Worm (Caenorhabditis elegans) whole organism, L1 larva: Measurements from ENCODE around the gene R08E3.1.

Experiments used
- C04F5.9 ChIP-seq: sonication (generic microtip); optimal IDR thresholded peaks from 2 replicates; lab custom pipeline; 2016; ENCODE audit warnings: missing genetic modification characterization, missing compliant biosample characterization
- Y116A8C.19 ChIP-seq: sonication (generic microtip); optimal IDR thresholded peaks from 2 replicates; lab custom pipeline; 2016; ENCODE audit warnings: missing compliant biosample characterization, missing genetic modification characterization, borderline replicate concordance
- ama-1 ChIP-seq: fragments of 150-350 bp; optimal IDR thresholded peaks from 2 replicates; lab custom pipeline; 2014
- blmp-1 ChIP-seq: fragments of 150-350 bp; optimal IDR thresholded peaks from 2 replicates; lab custom pipeline; 2014; ENCODE audit warnings: missing biosample characterization, missing genetic modification characterization
- ceh-63 ChIP-seq: fragments of 200-800 bp; sonication (Bioruptor generic); optimal IDR thresholded peaks from 2 replicates; lab custom pipeline; 2018; ENCODE audit warnings: mild to moderate bottlenecking, missing genetic modification characterization, missing compliant biosample characterization
- ceh-8 ChIP-seq: fragments of 200-800 bp; sonication (Bioruptor generic); optimal IDR thresholded peaks from 2 replicates; lab custom pipeline; 2018; ENCODE audit warnings: mild to moderate bottlenecking, missing genetic modification characterization, moderate library complexity, missing compliant biosample characterization
- ceh-82 ChIP-seq, 3 experiments: fragments of 150-350 bp in 1 of 3; sonication (generic microtip) in 2 of 3; optimal IDR thresholded peaks; 2 replicates each; lab custom pipeline; 2014 to 2017; ENCODE audit warnings: missing biosample characterization in 3 of 3, missing genetic modification characterization in 3 of 3
- ceh-88 ChIP-seq: fragments of 200-800 bp; sonication (Bioruptor generic); IDR thresholded peaks from 2 replicates; pipeline ENCODE4 v1.3.6; 2022; ENCODE audit warnings: missing genetic modification characterization, missing compliant biosample characterization
- ceh-90 ChIP-seq: sonication (generic microtip); optimal IDR thresholded peaks from 2 replicates; lab custom pipeline; 2016; ENCODE audit warnings: missing genetic modification characterization, missing compliant biosample characterization
- dpl-1 ChIP-seq, 3 experiments: fragments of 150-350 bp in 2 of 3; sonication (generic microtip) in 1 of 3; optimal IDR thresholded peaks; 2 replicates each; lab custom pipeline; 2014 to 2017; ENCODE audit warnings: missing biosample characterization in 3 of 3, missing genetic modification characterization in 3 of 3, missing genetic modification reagents in 3 of 3
- dsc-1 ChIP-seq: sonication (generic microtip); optimal IDR thresholded peaks from 2 replicates; lab custom pipeline; 2016; ENCODE audit warnings: mild to moderate bottlenecking, missing genetic modification characterization, missing compliant biosample characterization
- efl-1 ChIP-seq, 4 experiments: fragments of 150-350 bp; optimal IDR thresholded peaks in 3 of 4; peaks in 1 of 4; 1 replicate in 1 of 4; 2 replicates in 3 of 4; lab custom pipeline; 2014; ENCODE audit warnings: missing biosample characterization in 2 of 4, missing genetic modification characterization in 2 of 4, missing genetic modification reagents in 2 of 4
- elt-2 ChIP-seq: sonication (generic microtip); optimal IDR thresholded peaks from 2 replicates; lab custom pipeline; 2016; ENCODE audit warnings: missing genetic modification characterization, mild to moderate bottlenecking, inconsistent platforms, missing compliant biosample characterization, missing genetic modification reagents
- elt-3 ChIP-seq, 6 experiments: fragments of 150-350 bp in 1 of 6; sonication (generic microtip); optimal IDR thresholded peaks; 2 replicates each; lab custom pipeline; 2017 to 2018; ENCODE audit warnings: missing biosample characterization in 6 of 6, missing genetic modification characterization in 6 of 6, inconsistent platforms in 1 of 6
- fkh-4 ChIP-seq: sonication (generic microtip); optimal IDR thresholded peaks from 2 replicates; lab custom pipeline; 2016; ENCODE audit warnings: missing compliant biosample characterization, missing genetic modification characterization, borderline replicate concordance
- fkh-8 ChIP-seq: sonication (generic microtip); optimal IDR thresholded peaks from 2 replicates; lab custom pipeline; 2016; ENCODE audit warnings: mild to moderate bottlenecking, missing genetic modification characterization, missing compliant biosample characterization
- grh-1 ChIP-seq: fragments of 200-800 bp; sonication (Bioruptor generic); IDR thresholded peaks from 2 replicates; pipeline ENCODE4 v1.3.6; 2022; ENCODE audit warnings: missing genetic modification reagents, missing genetic modification characterization, missing compliant biosample characterization
- hlh-4 ChIP-seq: sonication (generic microtip); optimal IDR thresholded peaks from 2 replicates; lab custom pipeline; 2016; ENCODE audit warnings: mild to moderate bottlenecking, missing genetic modification characterization, missing compliant biosample characterization
- isw-1 ChIP-seq: fragments of 200-800 bp; sonication (Bioruptor generic); IDR thresholded peaks from 2 replicates; pipeline ENCODE4 v1.3.6; 2022; ENCODE audit warnings: missing genetic modification characterization, missing compliant biosample characterization
- jun-1 ChIP-seq: fragments of 150-350 bp; optimal IDR thresholded peaks from 2 replicates; lab custom pipeline; 2014; ENCODE audit warnings: missing biosample characterization, missing genetic modification reagents, missing genetic modification characterization
- lin-13 ChIP-seq: fragments of 150-350 bp; optimal IDR thresholded peaks from 2 replicates; lab custom pipeline; 2014; ENCODE audit warnings: missing biosample characterization, missing genetic modification reagents, missing genetic modification characterization
- lin-15B ChIP-seq: fragments of 150-350 bp; sonication (generic microtip); optimal IDR thresholded peaks from 3 replicates; lab custom pipeline; 2014; ENCODE audit warnings: missing biosample characterization, missing genetic modification characterization
- lin-35 ChIP-seq, 2 experiments: fragments of 150-350 bp; optimal IDR thresholded peaks; 2 replicates each; lab custom pipeline; 2014; ENCODE audit warnings: missing biosample characterization in 2 of 2, missing genetic modification characterization in 2 of 2, missing genetic modification reagents in 2 of 2
- lin-39 ChIP-seq: fragments of 150-350 bp; optimal IDR thresholded peaks from 2 replicates; lab custom pipeline; 2014; ENCODE audit warnings: missing biosample characterization, missing genetic modification reagents, missing genetic modification characterization
- lsy-2 ChIP-seq, 2 experiments: fragments of 150-350 bp; optimal IDR thresholded peaks; 2 replicates each; lab custom pipeline; 2014; ENCODE audit warnings: missing biosample characterization in 2 of 2, missing genetic modification characterization in 2 of 2
- mab-9 ChIP-seq: fragments of 200-800 bp; sonication (Bioruptor generic); IDR thresholded peaks from 2 replicates; pipeline ENCODE4 v1.3.6; 2022; ENCODE audit warnings: missing genetic modification reagents, missing genetic modification characterization, missing compliant biosample characterization
- mef-2 ChIP-seq: fragments of 150-350 bp; optimal IDR thresholded peaks from 2 replicates; lab custom pipeline; 2014; ENCODE audit warnings: missing biosample characterization, missing genetic modification characterization
- mep-1 ChIP-seq: fragments of 150-350 bp; optimal IDR thresholded peaks from 2 replicates; lab custom pipeline; 2014; ENCODE audit warnings: missing biosample characterization, missing genetic modification characterization
- nhr-47 ChIP-seq: sonication (generic microtip); optimal IDR thresholded peaks from 2 replicates; lab custom pipeline; 2016; ENCODE audit warnings: mild to moderate bottlenecking, missing genetic modification characterization, moderate library complexity, missing compliant biosample characterization
- nhr-77 ChIP-seq: fragments of 150-350 bp; optimal IDR thresholded peaks from 2 replicates; lab custom pipeline; 2014; ENCODE audit warnings: missing biosample characterization, missing genetic modification characterization
- nhr-85 ChIP-seq: sonication (generic microtip); peaks from one replicate; lab custom pipeline; 2016; ENCODE audit warnings: missing genetic modification characterization, inconsistent platforms, missing compliant biosample characterization
- pag-3 ChIP-seq: sonication (generic microtip); optimal IDR thresholded peaks from 2 replicates; lab custom pipeline; 2017; ENCODE audit warnings: missing genetic modification characterization, mild to moderate bottlenecking, missing compliant biosample characterization, antibody characterized with exemption, borderline replicate concordance; ENCODE audit not compliant: insufficient read depth
- pax-3 ChIP-seq: fragments of 200-800 bp; sonication (Bioruptor generic); optimal IDR thresholded peaks from 2 replicates; lab custom pipeline; 2018; ENCODE audit warnings: mild to moderate bottlenecking, missing genetic modification characterization, moderate library complexity, missing compliant biosample characterization
- skn-1 ChIP-seq: fragments of 150-350 bp; optimal IDR thresholded peaks from 2 replicates; lab custom pipeline; 2014; ENCODE audit warnings: missing biosample characterization, missing genetic modification characterization
- sox-4 ChIP-seq: sonication (generic microtip); optimal IDR thresholded peaks from 2 replicates; lab custom pipeline; 2016; ENCODE audit warnings: missing genetic modification characterization, missing compliant biosample characterization
- tlp-1 ChIP-seq: fragments of 150-350 bp; optimal IDR thresholded peaks from 2 replicates; lab custom pipeline; 2014; ENCODE audit warnings: missing biosample characterization, missing genetic modification characterization
- unc-130 ChIP-seq: fragments of 150-350 bp; optimal IDR thresholded peaks from 2 replicates; lab custom pipeline; 2017; ENCODE audit warnings: missing biosample characterization, missing genetic modification characterization, inconsistent platforms
- unc-62 ChIP-seq: fragments of 150-350 bp; optimal IDR thresholded peaks from 2 replicates; lab custom pipeline; 2014; ENCODE audit warnings: missing biosample characterization, missing genetic modification reagents, missing genetic modification characterization
- unc-98 ChIP-seq: fragments of 200-800 bp; sonication (Bioruptor generic); IDR thresholded peaks from 2 replicates; pipeline ENCODE4 v1.3.6; 2022; ENCODE audit warnings: missing genetic modification characterization, missing compliant biosample characterization
- vab-15 ChIP-seq: sonication (generic microtip); optimal IDR thresholded peaks from 2 replicates; lab custom pipeline; 2017; ENCODE audit warnings: missing genotype, mild to moderate bottlenecking, missing genetic modification characterization, missing compliant biosample characterization
- xbp-1 ChIP-seq: sonication (generic microtip); optimal IDR thresholded peaks from 2 replicates; lab custom pipeline; 2016; ENCODE audit warnings: missing genetic modification characterization, missing compliant biosample characterization
- zag-1 ChIP-seq: fragments of 150-350 bp; optimal IDR thresholded peaks from 2 replicates; lab custom pipeline; 2014; ENCODE audit warnings: missing biosample characterization, missing genetic modification characterization
- zip-4 ChIP-seq: fragments of 200-800 bp; sonication (Bioruptor generic); optimal IDR thresholded peaks from 2 replicates; lab custom pipeline; 2018; ENCODE audit warnings: mild to moderate bottlenecking, missing genetic modification characterization, moderate library complexity, missing compliant biosample characterization
- ztf-4 ChIP-seq: fragments of 150-350 bp; optimal IDR thresholded peaks from 2 replicates; lab custom pipeline; 2014; ENCODE audit warnings: missing biosample characterization, missing genetic modification characterization

Gene R08E3.1

DNA sequence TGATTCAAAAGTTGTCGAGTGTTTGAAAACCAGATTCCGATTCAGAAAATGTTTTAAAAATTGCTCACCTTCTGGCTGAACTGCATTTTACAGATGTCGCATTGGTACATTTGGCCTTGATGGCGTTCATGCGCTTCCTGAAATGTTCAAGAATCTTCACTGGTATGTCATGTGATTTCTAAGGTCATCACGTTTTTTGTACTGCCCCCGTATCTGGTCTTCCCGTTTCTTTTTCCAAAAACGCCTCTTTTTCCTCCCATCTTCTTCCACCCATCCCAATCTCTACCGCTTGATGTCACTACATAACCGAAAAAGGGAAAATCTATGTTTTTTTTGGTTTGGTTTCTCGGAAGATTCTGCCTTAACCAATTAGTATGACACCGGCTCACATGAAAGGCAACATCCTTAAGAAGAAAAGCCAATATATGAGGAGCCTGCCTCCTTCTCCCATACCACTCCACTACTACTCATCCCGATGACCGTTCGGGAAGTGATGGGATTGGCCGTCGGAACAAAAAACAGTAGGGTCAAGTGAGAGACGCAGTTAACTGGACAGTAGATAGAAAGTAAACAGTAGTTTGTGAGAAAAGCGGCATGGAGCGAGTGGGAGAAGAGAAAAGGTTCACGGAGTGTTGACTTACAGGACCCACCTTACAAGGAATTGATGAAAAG is 12.6 kb upstream of the R08E3.1 start (continued):
- TF ChIP-seq grh-1 (GFP tag; lab: Robert Waterston, UW) (no peak; the same call in 1 of the 2 replicates), elt-2 (no peak), mab-9 (GFP tag; lab: Robert Waterston, UW) (no peak), ceh-90 (no peak), sox-4 (no peak), mep-1 (peak; percentile 56), fkh-8 (no peak), elt-3 (tag; optimal IDR thresholded peaks at IDR 0.05; lab: Kevin White, UChicago) (peak in 2 of 6 experiments; percentile 49 to 66), tlp-1 (no peak), isw-1 (GFP tag; lab: Robert Waterston, UW) (no peak), fkh-4 (no peak), pag-3 (tag; lab: Kevin White, UChicago) (no peak), lin-15B (no peak), vab-15 (tag; lab: Kevin White, UChicago) (no peak), lin-13 (GFP tag; lab: Kevin White, UChicago) (peak; percentile 42), ceh-88 (GFP tag; lab: Robert Waterston, UW) (no peak), unc-130 (tag; lab: Kevin White, UChicago) (no peak), lin-35 (GFP tag; optimal IDR thresholded peaks at IDR 0.05; lab: Kevin White, UChicago) (peak in 1 of 2 experiments; percentile 18), ztf-4 (tag; lab: Kevin White, UChicago) (no peak), efl-1 (optimal IDR thresholded peaks at IDR 0.05; lab: Kevin White, UChicago) (no peak), efl-1 (GFP tag; optimal IDR thresholded peaks at IDR 0.05 in 1 of 2; lab: Kevin White, UChicago) (peak in 1 of 2 experiments; percentile 83), nhr-47 (peak; percentile 5), dsc-1 (tag; lab: Kevin White, UChicago) (no peak), hlh-4 (tag; lab: Kevin White, UChicago) (no peak), lin-39 (tag; lab: Kevin White, UChicago) (no peak), nhr-77 (tag; lab: Kevin White, UChicago) (no peak), ceh-8 (no peak), mef-2 (tag; lab: Kevin White, UChicago) (no peak), ceh-63 (GFP tag; lab: Kevin White, UChicago) (no peak), pax-3 (no peak), skn-1 (peak; percentile 13), ama-1 (lab: Kevin White, UChicago) (no peak), dpl-1 (GFP tag; optimal IDR thresholded peaks at IDR 0.05; lab: Kevin White, UChicago) (peak in 1 of 3 experiments; percentile 1), unc-98 (GFP tag; lab: Robert Waterston, UW) (no peak), jun-1 (tag; lab: Kevin White, UChicago) (no peak), xbp-1 (peak; percentile 17)

DNA sequence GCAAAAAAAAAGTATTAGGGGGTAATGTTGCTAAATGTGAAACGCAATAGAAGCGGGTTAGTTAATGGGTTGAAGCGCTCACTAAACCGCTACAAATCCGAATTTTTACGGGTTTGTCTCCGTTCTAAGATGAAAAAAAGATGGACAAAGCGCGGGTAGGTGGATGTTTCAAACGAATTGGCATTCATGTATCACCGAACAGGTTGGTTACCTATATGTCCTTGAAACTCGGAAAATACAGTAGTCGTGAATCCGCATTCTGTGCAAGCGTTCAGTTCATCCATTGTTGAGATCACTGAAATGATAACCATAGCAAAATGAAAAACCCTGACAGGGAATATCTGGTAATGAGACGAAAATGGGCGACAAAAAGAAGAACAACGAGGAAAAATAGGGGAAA is 11.2 kb upstream of the R08E3.1 start, which contains the start of gene ztf-16:
ztf-16 (minus strand) TSS at position 299 of the 400 bp plus-strand sequence.
- TF ChIP-seq nhr-85 (peak; percentile 68), jun-1 (tag; lab: Kevin White, UChicago) (no peak), ama-1 (lab: Kevin White, UChicago) (no peak), zag-1 (tag; lab: Kevin White, UChicago) (no peak), zip-4 (GFP tag; lab: Kevin White, UChicago) (no peak), skn-1 (no peak), efl-1 (optimal IDR thresholded peaks at IDR 0.05; lab: Kevin White, UChicago) (no peak), efl-1 (GFP tag; optimal IDR thresholded peaks at IDR 0.05 in 1 of 2; lab: Kevin White, UChicago) (no peak), mep-1 (peak; percentile 18), dpl-1 (GFP tag; optimal IDR thresholded peaks at IDR 0.05; lab: Kevin White, UChicago) (no peak), ceh-82 (tag; optimal IDR thresholded peaks at IDR 0.05; lab: Kevin White, UChicago) (no peak), Y116A8C.19 (tag; lab: Kevin White, UChicago) (no peak), C04F5.9 (tag; lab: Kevin White, UChicago) (no peak), pag-3 (tag; lab: Kevin White, UChicago) (no peak), ceh-8 (no peak), blmp-1 (tag; lab: Kevin White, UChicago) (peak; percentile 9), unc-62 (GFP tag; lab: Kevin White, UChicago) (no peak), lsy-2 (tag; optimal IDR thresholded peaks at IDR 0.05; lab: Kevin White, UChicago) (no peak)
